Fruit fly (Drosophila melanogaster) whole organism, embryonic: Measurements from ENCODE around the gene Polr3G.

Experiments used
- Antp ChIP-seq: fragments of 200-800 bp; sonication (Bioruptor generic); optimal IDR thresholded peaks from 3 replicates; lab custom pipeline; 2016; ENCODE audit warnings: missing biosample characterization, missing genetic modification characterization
- CG11247 ChIP-seq: fragments of 200-800 bp; sonication (Bioruptor generic); IDR thresholded peaks from 2 replicates; pipeline ENCODE4 v1.3.6; 2022; ENCODE audit warnings: missing biosample characterization, missing genetic modification characterization
- CG11456 ChIP-seq: fragments of 200-800 bp; sonication (Bioruptor generic); IDR thresholded peaks from 3 replicates; pipeline ENCODE4 v1.3.6; 2022; ENCODE audit warnings: missing biosample characterization, missing genetic modification characterization
- CG12659 ChIP-seq: fragments of 200-800 bp; sonication (Bioruptor generic); optimal IDR thresholded peaks from 3 replicates; lab custom pipeline; 2017; ENCODE audit warnings: mild to moderate bottlenecking, missing biosample characterization, missing genetic modification reagents, missing genetic modification characterization
- CG12942 ChIP-seq: fragments of 200-800 bp; sonication (Bioruptor generic); optimal IDR thresholded peaks from 3 replicates; lab custom pipeline; 2016; ENCODE audit warnings: missing biosample characterization, missing genetic modification characterization
- CG16779 ChIP-seq: fragments of 200-800 bp; sonication (Bioruptor generic); IDR thresholded peaks from 2 replicates; pipeline ENCODE4 v1.3.6; 2022; ENCODE audit warnings: missing biosample characterization, missing genetic modification characterization
- CG2116 ChIP-seq: fragments of 200-800 bp; sonication (Bioruptor generic); optimal IDR thresholded peaks from 3 replicates; lab custom pipeline; 2018; ENCODE audit warnings: missing biosample characterization, mild to moderate bottlenecking, missing genetic modification characterization
- CG3407 ChIP-seq: fragments of 200-800 bp; sonication (Bioruptor generic); optimal IDR thresholded peaks from 2 replicates; lab custom pipeline; 2018; ENCODE audit warnings: missing biosample characterization, mild to moderate bottlenecking, missing genetic modification characterization
- CG43689 ChIP-seq: fragments of 200-800 bp; sonication (Bioruptor generic); IDR thresholded peaks from 2 replicates; pipeline ENCODE4 v1.3.6; 2022; ENCODE audit warnings: missing biosample characterization, missing genetic modification characterization
- CG4617 ChIP-seq: fragments of 200-800 bp; sonication (Bioruptor generic); optimal IDR thresholded peaks from 3 replicates; lab custom pipeline; 2016; ENCODE audit warnings: missing biosample characterization, missing genetic modification characterization, borderline replicate concordance
- CG6272 ChIP-seq: fragments of 200-800 bp; sonication (Bioruptor generic); IDR thresholded peaks from 2 replicates; pipeline ENCODE4 v1.3.6; 2022; ENCODE audit warnings: missing biosample characterization, missing genetic modification characterization
- CG7963 ChIP-seq: fragments of 200-800 bp; sonication (Bioruptor generic); IDR thresholded peaks from 3 replicates; pipeline ENCODE4 v1.3.6; 2022; ENCODE audit warnings: missing biosample characterization, missing genetic modification characterization; ENCODE audit not compliant: partially characterized antibody
- CG7987 ChIP-seq: fragments of 200-800 bp; sonication (Bioruptor generic); optimal IDR thresholded peaks from 2 replicates; lab custom pipeline; 2018; ENCODE audit warnings: missing biosample characterization, mild to moderate bottlenecking, missing genetic modification characterization, moderate library complexity
- CG8388 ChIP-seq: fragments of 200-800 bp; sonication (Bioruptor generic); optimal IDR thresholded peaks from 2 replicates; lab custom pipeline; 2019; ENCODE audit warnings: missing biosample characterization, mild to moderate bottlenecking, missing genetic modification characterization, moderate library complexity
- CG9215 ChIP-seq: fragments of 200-800 bp; sonication (Bioruptor generic); IDR thresholded peaks from 2 replicates; pipeline ENCODE4 v1.3.6; 2022; ENCODE audit warnings: missing biosample characterization, missing genetic modification characterization
- CkIIα-i1 ChIP-seq: fragments of 200-800 bp; sonication (Bioruptor generic); IDR thresholded peaks from 2 replicates; pipeline ENCODE4 v1.3.6; 2022; ENCODE audit warnings: missing biosample characterization, missing genetic modification characterization
- Dek ChIP-seq: fragments of 200-800 bp; sonication (Bioruptor generic); optimal IDR thresholded peaks from 3 replicates; lab custom pipeline; 2019; ENCODE audit warnings: missing biosample characterization, mild to moderate bottlenecking, missing genetic modification characterization, moderate library complexity
- Dip2 ChIP-seq: fragments of 200-800 bp; sonication (Bioruptor generic); IDR thresholded peaks from 2 replicates; pipeline ENCODE4 v1.3.6; 2022; ENCODE audit warnings: missing biosample characterization, missing genetic modification characterization
- Dref ChIP-seq: fragments of 200-800 bp; sonication (Bioruptor generic); IDR thresholded peaks from 2 replicates; pipeline ENCODE4 v1.3.6; 2022; ENCODE audit warnings: missing biosample characterization, missing genetic modification characterization
- Drgx ChIP-seq: fragments of 200-800 bp; sonication (Bioruptor generic); IDR thresholded peaks from 2 replicates; pipeline ENCODE4 v1.3.6; 2022; ENCODE audit warnings: missing biosample characterization, missing genetic modification characterization
- Hr51 ChIP-seq, 2 experiments: fragments of 200-800 bp; sonication (Bioruptor generic); optimal IDR thresholded peaks; 2 replicates in 1 of 2; 3 replicates in 1 of 2; lab custom pipeline; 2016 to 2018; ENCODE audit warnings: missing biosample characterization in 2 of 2, missing genetic modification characterization in 2 of 2, mild to moderate bottlenecking in 1 of 2, moderate library complexity in 1 of 2
- Kr ChIP-seq: fragments of 200-800 bp; sonication (Bioruptor generic); optimal IDR thresholded peaks from 2 replicates; lab custom pipeline; 2017; ENCODE audit warnings: missing biosample characterization, mild to moderate bottlenecking, missing genetic modification characterization
- PHDP ChIP-seq: fragments of 200-800 bp; sonication (Bioruptor generic); optimal IDR thresholded peaks from 3 replicates; lab custom pipeline; 2018; ENCODE audit warnings: missing biosample characterization, mild to moderate bottlenecking, missing genetic modification characterization, moderate library complexity
- Six4 ChIP-seq: fragments of 200-800 bp; sonication (Bioruptor generic); optimal IDR thresholded peaks from 2 replicates; lab custom pipeline; 2016; ENCODE audit warnings: missing biosample characterization, missing genetic modification characterization
- Stat92E ChIP-seq, 3 experiments: fragments of >200 bp in 2 of 3; fragments of 200-800 bp in 1 of 3; sonication (Bioruptor generic) in 1 of 3; optimal IDR thresholded peaks; 2 replicates each; lab custom pipeline; 2017 to 2019; ENCODE audit warnings: missing biosample characterization in 3 of 3, missing genetic modification characterization in 3 of 3, mild to moderate bottlenecking in 1 of 3, moderate library complexity in 1 of 3
- ara ChIP-seq: fragments of 200-800 bp; sonication (Bioruptor generic); IDR thresholded peaks from 2 replicates; pipeline ENCODE4 v1.3.6; 2022; ENCODE audit warnings: missing biosample characterization, missing genetic modification characterization
- ase ChIP-seq: fragments of 200-800 bp; sonication (Bioruptor generic); IDR thresholded peaks from 3 replicates; pipeline ENCODE4 v1.3.6; 2022; ENCODE audit warnings: missing biosample characterization, missing genetic modification characterization
- chm ChIP-seq: fragments of 200-800 bp; sonication (Bioruptor generic); IDR thresholded peaks from 2 replicates; pipeline ENCODE4 v1.3.6; 2022; ENCODE audit warnings: missing biosample characterization, missing genetic modification characterization
- en ChIP-seq: fragments of 200-800 bp; sonication (Bioruptor generic); optimal IDR thresholded peaks from 2 replicates; lab custom pipeline; 2016; ENCODE audit warnings: missing biosample characterization, missing genetic modification characterization
- gce ChIP-seq: fragments of 200-800 bp; sonication (Bioruptor generic); IDR thresholded peaks from 3 replicates; pipeline ENCODE4 v1.3.6; 2022; ENCODE audit warnings: missing biosample characterization, missing genetic modification characterization
- gcm ChIP-seq: fragments of 200-800 bp; sonication (Bioruptor generic); optimal IDR thresholded peaks from 2 replicates; lab custom pipeline; 2019; ENCODE audit warnings: missing biosample characterization, mild to moderate bottlenecking, missing genetic modification characterization, moderate library complexity
- grn ChIP-seq: fragments of 200-800 bp; sonication (Bioruptor generic); optimal IDR thresholded peaks from 3 replicates; lab custom pipeline; 2017; ENCODE audit warnings: missing biosample characterization, missing genetic modification characterization
- gro ChIP-seq: fragments of 200-800 bp; sonication (Bioruptor generic); optimal IDR thresholded peaks from 2 replicates; lab custom pipeline; 2016; ENCODE audit warnings: missing biosample characterization, missing genetic modification characterization
- hbn ChIP-seq: fragments of 200-800 bp; sonication (Bioruptor generic); IDR thresholded peaks from 2 replicates; pipeline ENCODE4 v1.3.6; 2022; ENCODE audit warnings: missing biosample characterization, missing genetic modification characterization; ENCODE audit not compliant: partially characterized antibody
- kay ChIP-seq: fragments of 200-800 bp; sonication (Bioruptor generic); optimal IDR thresholded peaks from 2 replicates; lab custom pipeline; 2016; ENCODE audit warnings: missing biosample characterization, missing genetic modification characterization
- mirr ChIP-seq: fragments of 200-800 bp; sonication (Bioruptor generic); optimal IDR thresholded peaks from 3 replicates; lab custom pipeline; 2018; ENCODE audit warnings: missing biosample characterization, mild to moderate bottlenecking, missing genetic modification characterization
- otp ChIP-seq: fragments of 200-800 bp; sonication (Bioruptor generic); IDR thresholded peaks from 3 replicates; pipeline ENCODE4, ENCODE4 v1.3.6; 2022; ENCODE audit warnings: missing biosample characterization, missing genetic modification characterization
- pita ChIP-seq: fragments of 200-800 bp; sonication (Bioruptor generic); optimal IDR thresholded peaks from 2 replicates; lab custom pipeline; 2017; ENCODE audit warnings: missing biosample characterization, mild to moderate bottlenecking, missing genetic modification characterization
- psq ChIP-seq: fragments of 200-800 bp; sonication (Bioruptor generic); optimal IDR thresholded peaks from 2 replicates; lab custom pipeline; 2017; ENCODE audit warnings: missing biosample characterization, missing genetic modification characterization
- salm ChIP-seq: fragments of 200-800 bp; sonication (Bioruptor generic); optimal IDR thresholded peaks from 2 replicates; lab custom pipeline; 2018; ENCODE audit warnings: missing biosample characterization, mild to moderate bottlenecking, missing genetic modification characterization
- sc ChIP-seq, 3 experiments: fragments of >200 bp in 2 of 3; fragments of 200-800 bp in 1 of 3; sonication (Bioruptor generic) in 1 of 3; optimal IDR thresholded peaks; 2 replicates in 2 of 3; 3 replicates in 1 of 3; lab custom pipeline; 2017; ENCODE audit warnings: mild to moderate bottlenecking in 1 of 3, missing biosample characterization in 1 of 3, missing genetic modification characterization in 1 of 3, missing genetic modification reagents in 1 of 3
- schlank ChIP-seq: fragments of 200-800 bp; sonication (Bioruptor generic); optimal IDR thresholded peaks from 2 replicates; lab custom pipeline; 2018; ENCODE audit warnings: missing biosample characterization, mild to moderate bottlenecking, missing genetic modification characterization
- sima ChIP-seq: fragments of 200-800 bp; sonication (Bioruptor generic); optimal IDR thresholded peaks from 2 replicates; lab custom pipeline; 2016; ENCODE audit warnings: missing biosample characterization, missing genetic modification characterization
- sqz ChIP-seq: fragments of 200-800 bp; sonication (Bioruptor generic); optimal IDR thresholded peaks from 3 replicates; lab custom pipeline; 2018; ENCODE audit warnings: missing biosample characterization, mild to moderate bottlenecking, missing genetic modification characterization
- sug ChIP-seq: fragments of 200-800 bp; optimal IDR thresholded peaks from 2 replicates; lab custom pipeline; 2019; ENCODE audit warnings: missing biosample characterization, mild to moderate bottlenecking, missing genetic modification characterization, moderate library complexity
- tgo ChIP-seq: fragments of 200-800 bp; sonication (Bioruptor generic); IDR thresholded peaks from 3 replicates; pipeline ENCODE4 v1.3.6; 2022; ENCODE audit warnings: missing biosample characterization, missing genetic modification characterization
- wdn ChIP-seq: fragments of 200-800 bp; sonication (Bioruptor generic); IDR thresholded peaks from 2 replicates; pipeline ENCODE4 v1.3.6; 2022; ENCODE audit warnings: missing biosample characterization, missing genetic modification characterization

Polr3G gene

dm6 chr3L:17428779-17429178, 1.8 kb upstream of the Polr3G start, which contains the start of gene Gorab (continued):
- peak; percentile 77 for TF ChIP-seq grn
- TF ChIP-seq ase, result peak; percentile 97
- peak; percentile 95 for TF ChIP-seq CG6272 (GFP tag; lab: Robert Waterston, UW)
- peak; percentile 69 for TF ChIP-seq Dref (GFP tag; lab: Robert Waterston, UW)
- peak; percentile 32 for TF ChIP-seq gcm (GFP tag; lab: Kevin White, UChicago)
- TF ChIP-seq sima, result no peak
- peak; percentile 72 for TF ChIP-seq gro
- TF ChIP-seq chm (GFP tag; lab: Robert Waterston, UW), result peak; percentile 89
- TF ChIP-seq CG2116 (GFP tag; lab: Kevin White, UChicago), result peak; percentile 83
- no peak for TF ChIP-seq pita (GFP tag; lab: Kevin White, UChicago)
- no peak for TF ChIP-seq salm (tag; lab: Kevin White, UChicago)
- TF ChIP-seq sqz (GFP tag; lab: Kevin White, UChicago), result peak; percentile 44
- peak; percentile 83 for TF ChIP-seq CG43689
- peak; percentile 67 for TF ChIP-seq CG8388 (GFP tag; lab: Kevin White, UChicago)
- TF ChIP-seq CG7963 (GFP tag; lab: Robert Waterston, UW), result no peak
- peak; percentile 71 for TF ChIP-seq CG16779 (GFP tag; lab: Robert Waterston, UW)
- TF ChIP-seq sc (optimal IDR thresholded peaks at IDR 0.05; lab: Kevin White, UChicago), result no peak
- TF ChIP-seq sc (GFP tag; optimal IDR thresholded peaks at IDR 0.05; lab: Kevin White, UChicago), result peak; percentile 78
- no peak for TF ChIP-seq mirr
- TF ChIP-seq Hr51 (GFP tag; optimal IDR thresholded peaks at IDR 0.05; lab: Kevin White, UChicago), result peak; percentile 77 to 82
- TF ChIP-seq Kr, result no peak
- TF ChIP-seq CG3407 (GFP tag; lab: Kevin White, UChicago), result peak; percentile 49
- peak; percentile 96 for TF ChIP-seq tgo (GFP tag; lab: Robert Waterston, UW)
- peak; percentile 55 for TF ChIP-seq psq (GFP tag; lab: Kevin White, UChicago)
- peak; percentile 84 for TF ChIP-seq PHDP (tag; lab: Kevin White, UChicago)
- TF ChIP-seq wdn, result 0 out of 2 replicates have a peak, but pooled peaks have one; percentile 23
- TF ChIP-seq Dek (tag; lab: Kevin White, UChicago), result peak; percentile 62
- peak; percentile 93 for TF ChIP-seq CG11247
- peak; percentile 96 for TF ChIP-seq CG11456 (GFP tag; lab: Robert Waterston, UW)
- no peak for TF ChIP-seq schlank (tag; lab: Kevin White, UChicago)
- TF ChIP-seq otp (GFP tag; lab: Robert Waterston, UW), result peak; percentile 92
- TF ChIP-seq Drgx, result peak; percentile 90
- no peak for TF ChIP-seq CkIIα-i1 (GFP tag; lab: Robert Waterston, UW)
- TF ChIP-seq hbn, result peak; percentile 57
- TF ChIP-seq Dip2 (GFP tag; lab: Robert Waterston, UW), result peak; percentile 63; the same call in 1 of the 2 replicates
- TF ChIP-seq Stat92E (GFP tag; optimal IDR thresholded peaks at IDR 0.05; lab: Kevin White, UChicago), result peak in 1 of 3 experiments; percentile 52
- TF ChIP-seq CG4617, result peak; percentile 84
- TF ChIP-seq kay (GFP tag; lab: Kevin White, UChicago), result peak; percentile 85
- peak; percentile 74 for TF ChIP-seq sug
- peak; percentile 7 for TF ChIP-seq Antp (GFP tag; lab: Kevin White, UChicago)
- TF ChIP-seq Six4, result peak; percentile 78
- TF ChIP-seq gce (GFP tag; lab: Robert Waterston, UW), result peak; percentile 82; the same call in 1 of the 3 replicates
- TF ChIP-seq ara (GFP tag; lab: Robert Waterston, UW), result peak; percentile 93
- peak; percentile 90 for TF ChIP-seq CG12942
- no peak for TF ChIP-seq en (GFP tag; lab: Kevin White, UChicago)
- peak; percentile 49 for TF ChIP-seq CG7987 (GFP tag; lab: Kevin White, UChicago)
- TF ChIP-seq CG9215, result peak; percentile 93
- peak; percentile 93 for TF ChIP-seq CG12659 (GFP tag; lab: Kevin White, UChicago)
